Fruit fly (Drosophila melanogaster) whole organism, embryonic: ENCODE measurements around the gene Coq2.

ENCODE experiments used
- BEAF-32 ChIP-seq: fragments of 200-800 bp; sonication (Bioruptor generic); optimal IDR thresholded peaks from 3 replicates; lab custom pipeline; 2017; ENCODE audit warnings: missing biosample characterization, missing genetic modification characterization, mild to moderate bottlenecking, moderate library complexity, missing genetic modification reagents
- Bdp1 ChIP-seq: fragments of 200-800 bp; sonication (Bioruptor generic); optimal IDR thresholded peaks from 3 replicates; lab custom pipeline; 2016; ENCODE audit warnings: missing biosample characterization, missing genetic modification characterization
- CG10274 ChIP-seq: fragments of 200-800 bp; sonication (Bioruptor generic); optimal IDR thresholded peaks from 3 replicates; lab custom pipeline; 2017; ENCODE audit warnings: missing biosample characterization, mild to moderate bottlenecking, missing genetic modification characterization
- CG10366 ChIP-seq: fragments of 200-800 bp; sonication (Bioruptor generic); IDR thresholded peaks from 2 replicates; pipeline ENCODE4 v1.3.6; 2022; ENCODE audit warnings: missing biosample characterization, missing genetic modification characterization
- CG10565 ChIP-seq: fragments of 200-800 bp; sonication (Bioruptor generic); optimal IDR thresholded peaks from 3 replicates; lab custom pipeline; 2016; ENCODE audit warnings: missing biosample characterization, mild to moderate bottlenecking, missing genetic modification characterization
- CG10979 ChIP-seq: fragments of 200-800 bp; sonication (Bioruptor generic); optimal IDR thresholded peaks from 2 replicates; lab custom pipeline; 2018; ENCODE audit warnings: missing biosample characterization, mild to moderate bottlenecking, missing genetic modification characterization, moderate library complexity
- CG11398 ChIP-seq: fragments of 200-800 bp; sonication (Bioruptor generic); optimal IDR thresholded peaks from 2 replicates; lab custom pipeline; 2016; ENCODE audit warnings: missing biosample characterization, missing genetic modification characterization
- CG11560 ChIP-seq: fragments of 200-800 bp; sonication (Bioruptor generic); IDR thresholded peaks from 3 replicates; pipeline ENCODE4 v1.3.6; 2022; ENCODE audit warnings: missing biosample characterization, missing genetic modification characterization
- CG12391 ChIP-seq: fragments of 200-800 bp; sonication (Bioruptor generic); optimal IDR thresholded peaks from 3 replicates; lab custom pipeline; 2018; ENCODE audit warnings: missing biosample characterization, mild to moderate bottlenecking, missing genetic modification characterization, moderate library complexity
- CG13624 ChIP-seq: fragments of 200-800 bp; sonication (Bioruptor generic); optimal IDR thresholded peaks from 2 replicates; lab custom pipeline; 2016; ENCODE audit warnings: missing biosample characterization, missing genetic modification characterization
- CG13775 ChIP-seq: fragments of 200-800 bp; sonication (Bioruptor generic); optimal IDR thresholded peaks from 3 replicates; lab custom pipeline; 2017; ENCODE audit warnings: missing biosample characterization, mild to moderate bottlenecking, missing genetic modification characterization
- CG14441 ChIP-seq: fragments of 200-800 bp; sonication (Bioruptor generic); IDR thresholded peaks from 2 replicates; pipeline ENCODE4 v1.3.6; 2022; ENCODE audit warnings: missing biosample characterization, missing genetic modification characterization
- CG14860 ChIP-seq: fragments of 200-800 bp; sonication (Bioruptor generic); IDR thresholded peaks from 3 replicates; pipeline ENCODE4 v1.3.6; 2022; ENCODE audit warnings: missing biosample characterization, missing genetic modification characterization; ENCODE audit not compliant: partially characterized antibody
- CG17385 ChIP-seq: fragments of 200-800 bp; sonication (Bioruptor generic); optimal IDR thresholded peaks from 3 replicates; lab custom pipeline; 2018; ENCODE audit warnings: missing biosample characterization, mild to moderate bottlenecking, missing genetic modification characterization
- CG17912 ChIP-seq: fragments of 200-800 bp; sonication (Bioruptor generic); optimal IDR thresholded peaks from 2 replicates; lab custom pipeline; 2018; ENCODE audit warnings: missing biosample characterization, mild to moderate bottlenecking, missing genetic modification characterization
- CG1832 ChIP-seq: fragments of 200-800 bp; sonication (Bioruptor generic); optimal IDR thresholded peaks from 2 replicates; lab custom pipeline; 2017; ENCODE audit warnings: missing biosample characterization, mild to moderate bottlenecking, missing genetic modification characterization, inconsistent platforms
- CG31365 ChIP-seq: fragments of 200-800 bp; sonication (Bioruptor generic); optimal IDR thresholded peaks from 2 replicates; lab custom pipeline; 2018; ENCODE audit warnings: missing biosample characterization, mild to moderate bottlenecking, missing genetic modification characterization
- CG33213 ChIP-seq: fragments of 200-800 bp; sonication (Bioruptor generic); optimal IDR thresholded peaks from 3 replicates; lab custom pipeline; 2016; ENCODE audit warnings: missing biosample characterization, missing genetic modification characterization
- CG3995 ChIP-seq: fragments of 200-800 bp; sonication (Bioruptor generic); optimal IDR thresholded peaks from 3 replicates; lab custom pipeline; 2016; ENCODE audit warnings: missing biosample characterization, missing genetic modification characterization
- CG4282 ChIP-seq: fragments of 200-800 bp; sonication (Bioruptor generic); optimal IDR thresholded peaks from 2 replicates; lab custom pipeline; 2016; ENCODE audit warnings: missing biosample characterization, missing genetic modification characterization
- CG6654 ChIP-seq: fragments of 200-800 bp; sonication (Bioruptor generic); optimal IDR thresholded peaks from 2 replicates; lab custom pipeline; 2017; ENCODE audit warnings: missing biosample characterization, mild to moderate bottlenecking, missing genetic modification characterization
- CG7271 ChIP-seq: fragments of 200-800 bp; sonication (Bioruptor generic); optimal IDR thresholded peaks from 2 replicates; lab custom pipeline; 2018; ENCODE audit warnings: missing biosample characterization, mild to moderate bottlenecking, missing genetic modification characterization, moderate library complexity
- CG7745 ChIP-seq: fragments of 200-800 bp; sonication (Bioruptor generic); optimal IDR thresholded peaks from 2 replicates; lab custom pipeline; 2018; ENCODE audit warnings: missing biosample characterization, mild to moderate bottlenecking, missing genetic modification characterization, moderate library complexity
- Dad ChIP-seq: fragments of 200-800 bp; sonication (Bioruptor generic); optimal IDR thresholded peaks from 3 replicates; lab custom pipeline; 2016; ENCODE audit warnings: missing biosample characterization, missing genetic modification characterization
- Dbx ChIP-seq: fragments of 200-800 bp; sonication (Bioruptor generic); IDR thresholded peaks from 3 replicates; pipeline ENCODE4 v1.3.6; 2022; ENCODE audit warnings: missing biosample characterization, missing genetic modification characterization
- Lhr ChIP-seq: fragments of 200-800 bp; sonication (Bioruptor generic); optimal IDR thresholded peaks from 3 replicates; lab custom pipeline; 2017; ENCODE audit warnings: mild to moderate bottlenecking, missing biosample characterization, missing genetic modification reagents, missing genetic modification characterization
- MTF-1 ChIP-seq: fragments of 200-800 bp; sonication (Bioruptor generic); optimal IDR thresholded peaks from 2 replicates; lab custom pipeline; 2018; ENCODE audit warnings: missing biosample characterization, mild to moderate bottlenecking, missing genetic modification characterization, borderline replicate concordance
- Med ChIP-seq: fragments of 200-800 bp; sonication (Bioruptor generic); peaks from one replicate; lab custom pipeline; 2016; ENCODE audit warnings: missing biosample characterization, missing genetic modification characterization, mild to moderate bottlenecking, inconsistent platforms, moderate library complexity
- NC2α ChIP-seq: fragments of 200-800 bp; sonication (Bioruptor generic); optimal IDR thresholded peaks from 2 replicates; lab custom pipeline; 2016; ENCODE audit warnings: missing biosample characterization, missing genetic modification characterization
- Nf-YC ChIP-seq: fragments of 200-800 bp; optimal IDR thresholded peaks from 3 replicates; lab custom pipeline; 2019; ENCODE audit warnings: missing biosample characterization, mild to moderate bottlenecking, missing genetic modification characterization, moderate library complexity
- Poxn ChIP-seq: fragments of 200-800 bp; sonication (Bioruptor generic); IDR thresholded peaks from 2 replicates; pipeline ENCODE4 v1.3.6; 2022; ENCODE audit warnings: missing biosample characterization, missing genetic modification characterization
- bbx ChIP-seq: fragments of 200-800 bp; sonication (Bioruptor generic); IDR thresholded peaks from 2 replicates; pipeline ENCODE4 v1.3.6; 2022; ENCODE audit warnings: missing biosample characterization, missing genetic modification characterization; ENCODE audit not compliant: partially characterized antibody
- bsh ChIP-seq, 2 experiments: fragments of 200-800 bp; sonication (Bioruptor generic); optimal IDR thresholded peaks; 2 replicates each; lab custom pipeline; 2017 to 2018; ENCODE audit warnings: mild to moderate bottlenecking in 2 of 2, missing biosample characterization in 2 of 2, missing genetic modification characterization in 2 of 2, moderate library complexity in 1 of 2
- cwo ChIP-seq: fragments of 200-800 bp; sonication (Bioruptor generic); optimal IDR thresholded peaks from 3 replicates; lab custom pipeline; 2017; ENCODE audit warnings: missing biosample characterization, missing genetic modification characterization, mild to moderate bottlenecking, moderate library complexity, missing genetic modification reagents
- dan ChIP-seq: fragments of 200-800 bp; sonication (Bioruptor generic); IDR thresholded peaks from 2 replicates; pipeline ENCODE4 v1.3.6; 2022; ENCODE audit warnings: missing biosample characterization, missing genetic modification characterization
- dmrt99B ChIP-seq: fragments of 200-800 bp; sonication (Bioruptor generic); optimal IDR thresholded peaks from 2 replicates; lab custom pipeline; 2018; ENCODE audit warnings: missing biosample characterization, mild to moderate bottlenecking, missing genetic modification characterization, moderate library complexity
- dysf ChIP-seq: fragments of 200-800 bp; sonication (Bioruptor generic); IDR thresholded peaks from 3 replicates; pipeline ENCODE4 v1.3.6; 2022; ENCODE audit warnings: missing biosample characterization, missing genetic modification characterization
- en ChIP-seq: fragments of 200-800 bp; sonication (Bioruptor generic); optimal IDR thresholded peaks from 2 replicates; lab custom pipeline; 2016; ENCODE audit warnings: missing biosample characterization, missing genetic modification characterization
- fd3F ChIP-seq: fragments of 200-800 bp; sonication (Bioruptor generic); optimal IDR thresholded peaks from 2 replicates; lab custom pipeline; 2018; ENCODE audit warnings: missing biosample characterization, mild to moderate bottlenecking, missing genetic modification characterization, moderate library complexity
- gfzf ChIP-seq: fragments of 200-800 bp; sonication (Bioruptor generic); optimal IDR thresholded peaks from 2 replicates; lab custom pipeline; 2016; ENCODE audit warnings: missing biosample characterization, mild to moderate bottlenecking, missing genetic modification characterization, moderate library complexity
- grau ChIP-seq: fragments of 200-800 bp; optimal IDR thresholded peaks from 3 replicates; lab custom pipeline; 2019; ENCODE audit warnings: missing biosample characterization, mild to moderate bottlenecking, missing genetic modification characterization, moderate library complexity
- jumu ChIP-seq: fragments of 200-800 bp; sonication (Bioruptor generic); optimal IDR thresholded peaks from 3 replicates; lab custom pipeline; 2016; ENCODE audit warnings: missing biosample characterization, missing genetic modification characterization
- nom ChIP-seq: fragments of 200-800 bp; sonication (Bioruptor generic); optimal IDR thresholded peaks from 2 replicates; lab custom pipeline; 2017; ENCODE audit warnings: missing biosample characterization, missing genetic modification characterization, mild to moderate bottlenecking, moderate library complexity, missing genetic modification reagents
- salm ChIP-seq: fragments of 200-800 bp; sonication (Bioruptor generic); optimal IDR thresholded peaks from 2 replicates; lab custom pipeline; 2018; ENCODE audit warnings: missing biosample characterization, mild to moderate bottlenecking, missing genetic modification characterization
- slbo ChIP-seq: fragments of 200-800 bp; sonication (Bioruptor generic); IDR thresholded peaks from 2 replicates; pipeline ENCODE4 v1.3.6; 2022; ENCODE audit warnings: missing biosample characterization, missing genetic modification characterization
- sna ChIP-seq: fragments of 200-800 bp; sonication (Bioruptor generic); IDR thresholded peaks from 2 replicates; pipeline ENCODE4 v1.3.6; 2022; ENCODE audit warnings: missing biosample characterization, missing genetic modification characterization; ENCODE audit not compliant: partially characterized antibody
- sqz ChIP-seq: fragments of 200-800 bp; sonication (Bioruptor generic); optimal IDR thresholded peaks from 3 replicates; lab custom pipeline; 2018; ENCODE audit warnings: missing biosample characterization, mild to moderate bottlenecking, missing genetic modification characterization
- toy ChIP-seq: fragments of 200-800 bp; sonication (Bioruptor generic); IDR thresholded peaks from 2 replicates; pipeline ENCODE4 v1.3.6; 2022; ENCODE audit warnings: missing biosample characterization, missing genetic modification characterization
- wdn ChIP-seq: fragments of 200-800 bp; sonication (Bioruptor generic); IDR thresholded peaks from 2 replicates; pipeline ENCODE4 v1.3.6; 2022; ENCODE audit warnings: missing biosample characterization, missing genetic modification characterization

Coq2 gene

DNA sequence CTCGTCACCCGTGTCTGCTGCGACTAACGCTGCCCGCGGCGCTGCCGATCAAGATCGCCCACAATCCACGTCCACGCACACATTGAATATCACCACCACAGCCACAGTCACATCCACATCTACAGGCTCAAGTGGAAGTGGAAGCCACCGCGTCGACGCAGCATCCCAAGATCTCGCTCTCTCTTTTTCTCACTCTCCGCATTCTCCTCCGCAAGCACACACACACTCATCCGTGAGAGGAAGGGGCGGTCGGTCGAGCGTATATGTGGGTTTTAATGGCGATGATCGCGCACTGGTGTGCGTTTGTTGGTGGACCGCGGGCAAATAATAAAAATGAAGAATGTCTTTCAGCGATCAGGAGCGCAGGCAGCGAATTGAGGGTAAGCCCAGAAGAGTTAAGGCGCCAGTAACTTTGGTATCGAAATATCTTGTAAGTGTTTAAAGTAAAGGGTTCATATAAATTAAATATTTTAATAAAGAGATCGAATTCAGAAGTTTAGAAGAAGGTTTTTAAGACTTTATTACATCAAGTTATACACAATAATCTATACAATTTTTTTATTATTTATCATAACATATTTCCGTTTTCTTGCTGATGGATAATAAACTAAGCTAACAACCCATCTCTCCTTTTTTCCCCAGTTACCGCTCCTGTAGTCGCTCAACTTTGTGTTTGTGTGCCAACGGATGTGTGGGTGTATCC, 17.6 kb upstream of the Coq2 start, which contains the start of gene Poxm (continued):
- TF ChIP-seq fd3F (peak; percentile 75), Bdp1 (GFP tag; lab: Kevin White, UChicago) (peak; percentile 44), CG13775 (GFP tag; lab: Kevin White, UChicago) (peak; percentile 87), BEAF-32 (GFP tag; lab: Kevin White, UChicago) (peak; percentile 5), MTF-1 (GFP tag; lab: Kevin White, UChicago) (no peak), CG31365 (tag; lab: Kevin White, UChicago) (no peak), cwo (GFP tag; lab: Kevin White, UChicago) (peak; percentile 74), CG4282 (GFP tag; lab: Kevin White, UChicago) (no peak), dmrt99B (tag; lab: Kevin White, UChicago) (peak; percentile 95), en (GFP tag; lab: Kevin White, UChicago) (no peak), CG13624 (peak; percentile 68), salm (peak; percentile 77), CG10366 (GFP tag; lab: Robert Waterston, UW) (peak; percentile 79), CG1832 (GFP tag; lab: Kevin White, UChicago) (peak; percentile 34), CG33213 (GFP tag; lab: Kevin White, UChicago) (peak; percentile 21), dan (GFP tag; lab: Robert Waterston, UW) (peak; percentile 81), jumu (peak; percentile 71), bsh (GFP tag; optimal IDR thresholded peaks at IDR 0.05; lab: Kevin White, UChicago) (peak; percentile 91 to 93), CG12391 (tag; lab: Kevin White, UChicago) (peak; percentile 92), CG14441 (GFP tag; lab: Robert Waterston, UW) (peak; percentile 86), Med (peak; percentile 90), Nf-YC (tag; lab: Kevin White, UChicago) (peak; percentile 94), CG7745 (tag; lab: Kevin White, UChicago) (no peak), Lhr (GFP tag; lab: Kevin White, UChicago) (peak; percentile 69), CG14860 (GFP tag; lab: Robert Waterston, UW) (no peak), CG10979 (tag; lab: Kevin White, UChicago) (peak; percentile 96), slbo (GFP tag; lab: Robert Waterston, UW) (peak; percentile 87), CG6654 (GFP tag; lab: Kevin White, UChicago) (peak; percentile 78), NC2α (GFP tag; lab: Kevin White, UChicago) (no peak), gfzf (GFP tag; lab: Kevin White, UChicago) (no peak), wdn (GFP tag; lab: Robert Waterston, UW) (peak; percentile 47; the same call in 1 of the 2 replicates), toy (GFP tag; lab: Robert Waterston, UW) (no peak), Dad (peak; percentile 75), CG3995 (GFP tag; lab: Kevin White, UChicago) (no peak), sna (GFP tag; lab: Robert Waterston, UW) (no peak), bbx (0 out of 2 replicates have a peak, but pooled peaks have one; percentile 21), Poxn (GFP tag; lab: Robert Waterston, UW) (no peak), Dbx (peak; percentile 48; the same call in 1 of the 3 replicates), sqz (GFP tag; lab: Kevin White, UChicago) (peak; percentile 90), dysf (GFP tag; lab: Robert Waterston, UW) (peak; percentile 94), CG10565 (GFP tag; lab: Kevin White, UChicago) (peak; percentile 33), CG7271 (tag; lab: Kevin White, UChicago) (no peak), CG17912 (GFP tag; lab: Kevin White, UChicago) (no peak), CG10274 (GFP tag; lab: Kevin White, UChicago) (peak; percentile 69), CG11398 (no peak), nom (GFP tag; lab: Kevin White, UChicago) (peak; percentile 88), CG11560 (peak; percentile 83), CG17385 (GFP tag; lab: Kevin White, UChicago) (peak; percentile 82), grau (tag; lab: Kevin White, UChicago) (peak; percentile 93)
